Worm (Caenorhabditis elegans): ENCODE data around the gene H03G16.5.

ce11 chrX:15075170-15075569 lies 18.5 kb upstream of the H03G16.5 start:
- TF ChIP-seq flt-1 (GFP tag; IDR thresholded peaks at IDR 0.05) (no peak), ama-1 (optimal IDR thresholded peaks at IDR 0.05) (no peak), aly-1 (tag; optimal IDR thresholded peaks at IDR 0.05) (no peak)

All from whole organism, early embryonic.